Fruit fly (Drosophila melanogaster): ENCODE measurements around the gene Kul.

Kul gene

dm6 chr3R:29724745-29725144 is 885 bp upstream of the Kul start, which contains the start of the genes Naa40 and CG18731 (continued):
- TF ChIP-seq CG6689 (GFP tag; IDR thresholded peaks at IDR 0.05) (no peak), crp (GFP tag; optimal IDR thresholded peaks at IDR 0.05) (no peak), Poxn (GFP tag; IDR thresholded peaks at IDR 0.05) (no peak), Trl (optimal IDR thresholded peaks at IDR 0.05) (no peak), Trl (GFP tag; optimal IDR thresholded peaks at IDR 0.05) (no peak), klu (GFP tag; IDR thresholded peaks at IDR 0.05) (no peak), CG18764 (GFP tag; optimal IDR thresholded peaks at IDR 0.05) (no peak), trh (GFP tag; optimal IDR thresholded peaks at IDR 0.05) (no peak), run (tag; optimal IDR thresholded peaks at IDR 0.05) (no peak), nom (GFP tag; optimal IDR thresholded peaks at IDR 0.05) (no peak), CG10431 (GFP tag; optimal IDR thresholded peaks at IDR 0.05) (no peak), gcm (GFP tag; optimal IDR thresholded peaks at IDR 0.05) (no peak), Deaf1 (tag; optimal IDR thresholded peaks at IDR 0.05) (no peak), vnd (GFP tag; IDR thresholded peaks at IDR 0.05; ENCODE audit: partially characterized antibody) (no peak; the same call in 2 of the 3 replicates), Optix (GFP tag; IDR thresholded peaks at IDR 0.05) (no peak), CG8089 (GFP tag; optimal IDR thresholded peaks at IDR 0.05) (no peak), CG11504 (tag; optimal IDR thresholded peaks at IDR 0.05) (no peak), CG4707 (GFP tag; optimal IDR thresholded peaks at IDR 0.05) (no peak), schlank (tag; optimal IDR thresholded peaks at IDR 0.05) (no peak), HLH3B (GFP tag; IDR thresholded peaks at IDR 0.05) (no peak), maf-S (GFP tag; optimal IDR thresholded peaks at IDR 0.05) (no peak), CG14050 (GFP tag; IDR thresholded peaks at IDR 0.05) (no peak), Spps (tag; optimal IDR thresholded peaks at IDR 0.05) (no peak), CG18476 (GFP tag; optimal IDR thresholded peaks at IDR 0.05) (no peak), CG16779 (GFP tag; IDR thresholded peaks at IDR 0.05) (no peak), CG4854 (GFP tag; optimal IDR thresholded peaks at IDR 0.05) (no peak), E2f1 (GFP tag; IDR thresholded peaks at IDR 0.05) (peak; percentile 73), H2.0 (GFP tag; IDR thresholded peaks at IDR 0.05) (no peak), Med (GFP tag) (peak; percentile 61), PHDP (tag; optimal IDR thresholded peaks at IDR 0.05) (no peak), Bgb (GFP tag; IDR thresholded peaks at IDR 0.05; ENCODE audit: partially characterized antibody) (peak; percentile 71), CG13624 (GFP tag; optimal IDR thresholded peaks at IDR 0.05) (peak; percentile 3), ems (GFP tag; optimal IDR thresholded peaks at IDR 0.05) (no peak), CG10979 (tag; optimal IDR thresholded peaks at IDR 0.05) (no peak), CG5245 (GFP tag; optimal IDR thresholded peaks at IDR 0.05) (no peak), ewg (GFP tag; optimal IDR thresholded peaks at IDR 0.05) (no peak), cwo (GFP tag; optimal IDR thresholded peaks at IDR 0.05) (no peak), CG11398 (GFP tag; optimal IDR thresholded peaks at IDR 0.05) (no peak), pum (GFP tag; optimal IDR thresholded peaks at IDR 0.05) (no peak), CG32532 (GFP tag; IDR thresholded peaks at IDR 0.05) (no peak), Tbp (GFP tag; optimal IDR thresholded peaks at IDR 0.05) (no peak), CG1233 (GFP tag; optimal IDR thresholded peaks at IDR 0.05) (no peak), D19B (GFP tag; optimal IDR thresholded peaks at IDR 0.05) (no peak), Hr51 (GFP tag; optimal IDR thresholded peaks at IDR 0.05) (no peak), Eip74EF (GFP tag; optimal IDR thresholded peaks at IDR 0.05) (no peak), gem (tag; optimal IDR thresholded peaks at IDR 0.05) (no peak), CG17912 (GFP tag; optimal IDR thresholded peaks at IDR 0.05) (no peak), CG4820 (GFP tag; optimal IDR thresholded peaks at IDR 0.05) (no peak), CG12299 (tag; optimal IDR thresholded peaks at IDR 0.05) (no peak), lola (GFP tag; optimal IDR thresholded peaks at IDR 0.05) (no peak), cato (GFP tag; optimal IDR thresholded peaks at IDR 0.05; ENCODE audit: borderline replicate concordance) (no peak)

Data from whole organism, embryonic.